Worm (Caenorhabditis elegans): ENCODE data around the gene F53H1.4.

DNA sequence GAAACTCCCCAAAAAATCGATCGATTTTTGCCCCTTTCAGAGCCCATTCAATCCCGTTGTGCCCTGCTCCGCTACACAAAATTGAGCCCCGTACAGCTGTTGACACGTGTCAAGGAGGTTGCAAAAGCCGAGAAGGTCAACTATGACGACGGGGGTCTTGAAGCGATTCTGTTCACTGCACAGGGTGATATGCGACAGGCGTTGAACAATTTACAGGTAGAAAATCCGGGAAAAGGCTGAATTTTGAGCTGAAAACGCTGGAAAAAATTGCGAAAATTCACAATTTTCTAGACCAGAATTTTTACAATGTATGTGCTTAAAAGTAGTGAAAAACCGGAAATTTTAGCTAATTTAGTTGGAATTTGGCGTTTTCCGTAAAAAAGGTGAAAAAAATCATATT, 39.4 kb downstream of the F53H1.4 start:
- TF ChIP-seq lin-13 (tag; optimal IDR thresholded peaks at IDR 0.05) (no peak), unc-39 (tag; optimal IDR thresholded peaks at IDR 0.05) (no peak), unc-62 (GFP tag; optimal IDR thresholded peaks at IDR 0.05) (no peak), pha-4 (tag; optimal IDR thresholded peaks at IDR 0.05) (no peak), nhr-237 (tag; optimal IDR thresholded peaks at IDR 0.05) (no peak), elt-1 (tag; optimal IDR thresholded peaks at IDR 0.05; ENCODE audit: borderline replicate concordance, insufficient read depth) (no peak), zip-8 (tag; optimal IDR thresholded peaks at IDR 0.05) (no peak), ces-1 (GFP tag; optimal IDR thresholded peaks at IDR 0.05) (no peak), nhr-12 (tag; optimal IDR thresholded peaks at IDR 0.05) (no peak)

Measured in whole organism, mixed stage, embryonic.